Fruit fly (Drosophila melanogaster): ENCODE results near the gene CG17168.
A peak's percentile ranks its signal among the peaks of the same experiment; 100 is the strongest.

The CG17168 gene

dm6 chrX:23105692-23106091, 23.2 kb downstream of the CG17168 start, which contains the start of gene ATbp:
Gene ATbp (plus strand): TSS chrX:23106003.
- TF ChIP-seq CG14711 (tag; optimal IDR thresholded peaks at IDR 0.05), result no peak
- TF ChIP-seq tj (GFP tag; optimal IDR thresholded peaks at IDR 0.05), result no peak
- peak; percentile 4 for TF ChIP-seq ovo (GFP tag; optimal IDR thresholded peaks at IDR 0.05)
- TF ChIP-seq toe (GFP tag; optimal IDR thresholded peaks at IDR 0.05), result peak; percentile 48
- no peak for TF ChIP-seq CG12768 (GFP tag; optimal IDR thresholded peaks at IDR 0.05)
- no peak for TF ChIP-seq Crg-1 (GFP tag; optimal IDR thresholded peaks at IDR 0.05)
- peak; percentile 69 for TF ChIP-seq kay (GFP tag; ENCODE audit: borderline replicate concordance)
